Worm (Caenorhabditis elegans): ENCODE measurements around the gene ceh-81.

ce11 chrII:1703363-1703762, 26.8 kb upstream of the ceh-81 start, which contains the start of gene fbxb-47:
- TF ChIP-seq grh-1 (GFP tag; IDR thresholded peaks at IDR 0.05) = no peak
- TF ChIP-seq ama-1 (optimal IDR thresholded peaks at IDR 0.05) = no peak
- no peak for TF ChIP-seq ces-1 (GFP tag; optimal IDR thresholded peaks at IDR 0.05)
- TF ChIP-seq nhr-84 (tag; optimal IDR thresholded peaks at IDR 0.05) = no peak

Measured in whole organism, L1 larva.